Worm (Caenorhabditis elegans) whole organism, mixed stage, embryonic: Measurements from ENCODE around the gene C16C4.1.

Source experiments
- ces-1 ChIP-seq: fragments of 150-350 bp; optimal IDR thresholded peaks from 2 replicates; lab custom pipeline; 2014; ENCODE audit warnings: missing biosample characterization, missing genetic modification reagents, missing genetic modification characterization
- cnd-1 ChIP-seq: fragments of 200-800 bp; sonication (Bioruptor generic); optimal IDR thresholded peaks from 2 replicates; lab custom pipeline; 2018; ENCODE audit warnings: mild to moderate bottlenecking, missing genetic modification characterization, missing compliant biosample characterization
- mep-1 ChIP-seq: fragments of 150-350 bp; optimal IDR thresholded peaks from 2 replicates; lab custom pipeline; 2017; ENCODE audit warnings: missing biosample characterization, missing genetic modification reagents, missing genetic modification characterization, inconsistent platforms
- mls-2 ChIP-seq: sonication (generic microtip); optimal IDR thresholded peaks from 2 replicates; lab custom pipeline; 2016; ENCODE audit warnings: mild to moderate bottlenecking, missing genetic modification characterization, moderate library complexity, missing compliant biosample characterization
- nhr-76 ChIP-seq: sonication (generic microtip); optimal IDR thresholded peaks from 2 replicates; lab custom pipeline; 2017; ENCODE audit warnings: missing biosample characterization, missing genetic modification characterization
- snpc-4 ChIP-seq: fragments of 150-350 bp; optimal IDR thresholded peaks from 2 replicates; lab custom pipeline; 2014; ENCODE audit warnings: missing biosample characterization, missing genetic modification characterization
- unc-39 ChIP-seq: fragments of 150-350 bp; optimal IDR thresholded peaks from 2 replicates; lab custom pipeline; 2014; ENCODE audit warnings: missing biosample characterization, missing genetic modification characterization
- unc-62 ChIP-seq: fragments of 150-350 bp; optimal IDR thresholded peaks from 2 replicates; lab custom pipeline; 2014; ENCODE audit warnings: missing biosample characterization, missing genetic modification reagents, missing genetic modification characterization

DNA sequence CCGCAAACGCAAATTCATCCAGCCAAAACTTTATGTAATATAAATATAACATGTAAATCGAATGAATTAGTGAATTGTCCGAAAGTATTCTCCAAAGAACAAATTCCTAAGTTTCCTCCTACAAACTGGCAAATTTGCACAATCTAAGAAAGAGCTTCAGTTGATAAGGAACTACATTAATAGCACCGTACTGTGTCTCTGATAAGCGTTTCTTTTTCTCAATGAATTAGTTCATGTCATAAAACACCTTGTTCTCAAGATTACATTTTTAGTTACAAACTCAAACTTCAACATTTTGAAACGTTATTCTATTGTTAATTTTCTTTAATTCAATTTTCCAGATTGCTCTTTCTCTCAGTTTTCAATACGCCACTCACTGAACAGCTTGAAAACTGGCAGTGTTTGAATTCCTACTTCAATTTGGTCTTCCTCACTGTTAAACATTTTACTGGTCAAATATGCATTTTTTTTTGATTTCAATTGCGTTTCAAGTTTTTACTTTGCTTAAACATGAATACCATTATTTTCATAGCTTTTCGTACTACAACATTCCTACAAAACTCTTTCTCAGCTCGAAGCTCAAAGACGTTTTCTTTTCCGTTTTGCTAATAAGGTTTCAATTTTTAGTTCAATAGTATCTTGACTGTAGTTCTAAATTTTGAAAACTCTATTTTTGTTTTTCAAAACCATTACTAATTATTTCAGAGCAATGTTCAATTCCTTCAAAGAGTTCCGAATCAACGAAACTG is 28.2 kb upstream of the C16C4.1 start, which contains the start of gene math-15:
- TF ChIP-seq nhr-76 (tag; lab: Kevin White, UChicago) (no peak), mls-2 (no peak), ces-1 (GFP tag; lab: Kevin White, UChicago) (no peak), cnd-1 (tag; lab: Kevin White, UChicago) (no peak), snpc-4 (tag; lab: Kevin White, UChicago) (no peak), mep-1 (no peak), unc-39 (no peak), unc-62 (no peak)
